Worm (Caenorhabditis elegans) whole organism, late embryonic: ENCODE measurements around the gene R07C3.3.

Experiments
- K02D7.2 ChIP-seq: sonication (generic microtip); optimal IDR thresholded peaks from 2 replicates; lab custom pipeline; 2017; ENCODE audit warnings: mild to moderate bottlenecking, missing genetic modification characterization, missing compliant biosample characterization
- Y22D7AL.16 ChIP-seq: sonication (generic microtip); optimal IDR thresholded peaks from 2 replicates; lab custom pipeline; 2016; ENCODE audit warnings: missing genetic modification characterization, missing compliant biosample characterization
- ceh-19 ChIP-seq: fragments of 200-800 bp; sonication (Bioruptor generic); optimal IDR thresholded peaks from 2 replicates; lab custom pipeline; 2018; ENCODE audit warnings: mild to moderate bottlenecking, missing genetic modification characterization, missing compliant biosample characterization
- ceh-2 ChIP-seq: sonication (generic microtip); optimal IDR thresholded peaks from 2 replicates; lab custom pipeline; 2016; ENCODE audit warnings: missing genotype, missing genetic modification characterization, missing compliant biosample characterization
- ceh-22 ChIP-seq: sonication (generic microtip); optimal IDR thresholded peaks from 2 replicates; lab custom pipeline; 2017; ENCODE audit warnings: missing biosample characterization, missing genetic modification characterization
- ceh-30 ChIP-seq: fragments of 150-350 bp; optimal IDR thresholded peaks from 2 replicates; lab custom pipeline; 2014; ENCODE audit warnings: missing biosample characterization, missing genetic modification characterization
- ceh-31 ChIP-seq: sonication (generic microtip); optimal IDR thresholded peaks from 2 replicates; lab custom pipeline; 2016; ENCODE audit warnings: missing genetic modification characterization, missing compliant biosample characterization
- ceh-34 ChIP-seq: sonication (generic microtip); optimal IDR thresholded peaks from 2 replicates; lab custom pipeline; 2016; ENCODE audit warnings: mild to moderate bottlenecking, missing genetic modification characterization, missing compliant biosample characterization
- ceh-45 ChIP-seq: fragments of 200-800 bp; sonication (Bioruptor generic); IDR thresholded peaks from 2 replicates; pipeline ENCODE4 v1.3.6; 2022; ENCODE audit warnings: missing genetic modification reagents, missing genetic modification characterization, missing compliant biosample characterization
- ceh-48 ChIP-seq: sonication (generic microtip); optimal IDR thresholded peaks from 2 replicates; lab custom pipeline; 2016; ENCODE audit warnings: missing genetic modification characterization, inconsistent platforms, missing compliant biosample characterization
- ceh-6 ChIP-seq: fragments of 200-800 bp; sonication (Bioruptor generic); optimal IDR thresholded peaks from 2 replicates; lab custom pipeline; 2018; ENCODE audit warnings: mild to moderate bottlenecking, missing genetic modification characterization, missing compliant biosample characterization
- dve-1 ChIP-seq: sonication (generic microtip); optimal IDR thresholded peaks from 2 replicates; lab custom pipeline; 2017; ENCODE audit warnings: antibody characterized with exemption, mild to moderate bottlenecking, missing genetic modification characterization, missing compliant biosample characterization
- elt-2 ChIP-seq: sonication (generic microtip); optimal IDR thresholded peaks from 2 replicates; lab custom pipeline; 2016; ENCODE audit warnings: missing genetic modification reagents, missing genetic modification characterization, missing compliant biosample characterization
- eyg-1 ChIP-seq: sonication (generic microtip); optimal IDR thresholded peaks from 2 replicates; lab custom pipeline; 2016; ENCODE audit warnings: missing genotype, missing genetic modification characterization, missing compliant biosample characterization
- fax-1 ChIP-seq: sonication (generic microtip); optimal IDR thresholded peaks from 2 replicates; lab custom pipeline; 2016; ENCODE audit warnings: missing genotype, missing genetic modification characterization, missing compliant biosample characterization
- fkh-10 ChIP-seq: fragments of 150-350 bp; optimal IDR thresholded peaks from 2 replicates; lab custom pipeline; 2014; ENCODE audit warnings: missing biosample characterization, missing genetic modification reagents, missing genetic modification characterization
- gmeb-2 ChIP-seq: sonication (generic microtip); optimal IDR thresholded peaks from 2 replicates; lab custom pipeline; 2016; ENCODE audit warnings: missing genetic modification characterization, inconsistent platforms, missing compliant biosample characterization
- hlh-13 ChIP-seq: fragments of 200-800 bp; sonication (Bioruptor generic); optimal IDR thresholded peaks from 2 replicates; lab custom pipeline; 2018; ENCODE audit warnings: mild to moderate bottlenecking, missing genetic modification characterization, missing compliant biosample characterization
- hlh-8 ChIP-seq: sonication (generic microtip); optimal IDR thresholded peaks from 2 replicates; lab custom pipeline; 2016; ENCODE audit warnings: missing genotype, missing genetic modification characterization, missing compliant biosample characterization
- lim-6 ChIP-seq: sonication (generic microtip); optimal IDR thresholded peaks from 2 replicates; lab custom pipeline; 2016; ENCODE audit warnings: missing genetic modification characterization, missing compliant biosample characterization
- lin-11 ChIP-seq: fragments of 200-800 bp; sonication (Bioruptor generic); optimal IDR thresholded peaks from 2 replicates; lab custom pipeline; 2018; ENCODE audit warnings: mild to moderate bottlenecking, missing genetic modification characterization, missing compliant biosample characterization
- nfya-1 ChIP-seq: sonication (generic microtip); optimal IDR thresholded peaks from 2 replicates; lab custom pipeline; 2017; ENCODE audit warnings: missing genetic modification characterization, mild to moderate bottlenecking, missing compliant biosample characterization, antibody characterized with exemption, moderate library complexity
- nhr-11 ChIP-seq: fragments of 150-350 bp; optimal IDR thresholded peaks from 2 replicates; lab custom pipeline; 2014; ENCODE audit warnings: missing biosample characterization, missing genetic modification characterization
- pax-1 ChIP-seq: fragments of 150-350 bp; optimal IDR thresholded peaks from 2 replicates; lab custom pipeline; 2014; ENCODE audit warnings: missing biosample characterization, missing genetic modification characterization
- pha-2 ChIP-seq: sonication (generic microtip); optimal IDR thresholded peaks from 2 replicates; lab custom pipeline; 2017; ENCODE audit warnings: mild to moderate bottlenecking, missing genetic modification characterization, missing compliant biosample characterization
- pqm-1 ChIP-seq: sonication (generic microtip); optimal IDR thresholded peaks from 2 replicates; lab custom pipeline; 2016; ENCODE audit warnings: missing genetic modification characterization, missing compliant biosample characterization
- pros-1 ChIP-seq: fragments of 150-350 bp; optimal IDR thresholded peaks from 2 replicates; lab custom pipeline; 2014; ENCODE audit warnings: missing biosample characterization, missing genetic modification reagents, missing genetic modification characterization
- ref-2 ChIP-seq: sonication (generic microtip); optimal IDR thresholded peaks from 2 replicates; lab custom pipeline; 2016; ENCODE audit warnings: missing genetic modification characterization, missing compliant biosample characterization
- sdc-2 ChIP-seq: sonication (generic microtip); optimal IDR thresholded peaks from 2 replicates; lab custom pipeline; 2016; ENCODE audit warnings: missing genotype, missing genetic modification characterization, missing compliant biosample characterization
- sox-4 ChIP-seq: sonication (generic microtip); optimal IDR thresholded peaks from 2 replicates; lab custom pipeline; 2017; ENCODE audit warnings: mild to moderate bottlenecking, missing genetic modification characterization, inconsistent platforms, missing compliant biosample characterization
- tbx-2 ChIP-seq: sonication (generic microtip); optimal IDR thresholded peaks from 2 replicates; lab custom pipeline; 2016; ENCODE audit warnings: missing genetic modification characterization, missing compliant biosample characterization
- tbx-7 ChIP-seq: sonication (generic microtip); optimal IDR thresholded peaks from 2 replicates; lab custom pipeline; 2016; ENCODE audit warnings: missing genotype, missing genetic modification characterization, missing compliant biosample characterization
- ztf-16 ChIP-seq: sonication (generic microtip); optimal IDR thresholded peaks from 2 replicates; lab custom pipeline; 2017; ENCODE audit warnings: missing genetic modification characterization, missing compliant biosample characterization

Gene R07C3.3

DNA sequence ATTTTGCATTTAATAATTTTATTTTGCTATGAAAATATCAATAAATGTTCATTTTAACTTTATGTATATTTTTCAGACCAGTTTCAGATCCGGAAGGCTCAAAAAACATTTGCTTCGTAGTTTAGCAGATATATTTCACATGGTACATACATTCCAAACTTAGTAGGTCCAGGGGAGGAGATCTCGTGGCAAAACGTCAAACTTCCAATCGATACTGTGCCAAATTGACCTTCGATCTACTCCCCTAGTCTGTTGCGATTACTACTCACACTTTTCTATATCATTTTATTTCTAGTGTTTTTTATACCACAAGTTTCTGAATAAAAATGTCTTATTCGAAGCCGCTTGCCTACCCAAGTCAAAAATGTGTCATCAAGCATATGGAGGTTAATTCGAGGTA is 27.0 kb upstream of the R07C3.3 start, which contains the start of gene fbxc-31:
Gene fbxc-31, plus strand, starts transcription at position 301 of the 400 bp plus-strand sequence.
- TF ChIP-seq hlh-13 (GFP tag; lab: Kevin White, UChicago) (no peak), ceh-19 (GFP tag; lab: Kevin White, UChicago) (no peak), nfya-1 (tag; lab: Kevin White, UChicago) (no peak), gmeb-2 (tag; lab: Kevin White, UChicago) (no peak), tbx-7 (tag; lab: Kevin White, UChicago) (no peak), ztf-16 (tag; lab: Kevin White, UChicago) (no peak), ceh-2 (tag; lab: Kevin White, UChicago) (no peak), sdc-2 (tag; lab: Kevin White, UChicago) (no peak), ceh-34 (tag; lab: Kevin White, UChicago) (no peak), pha-2 (tag; lab: Kevin White, UChicago) (no peak), pax-1 (tag; lab: Kevin White, UChicago) (no peak), dve-1 (tag; lab: Kevin White, UChicago) (no peak)

DNA sequence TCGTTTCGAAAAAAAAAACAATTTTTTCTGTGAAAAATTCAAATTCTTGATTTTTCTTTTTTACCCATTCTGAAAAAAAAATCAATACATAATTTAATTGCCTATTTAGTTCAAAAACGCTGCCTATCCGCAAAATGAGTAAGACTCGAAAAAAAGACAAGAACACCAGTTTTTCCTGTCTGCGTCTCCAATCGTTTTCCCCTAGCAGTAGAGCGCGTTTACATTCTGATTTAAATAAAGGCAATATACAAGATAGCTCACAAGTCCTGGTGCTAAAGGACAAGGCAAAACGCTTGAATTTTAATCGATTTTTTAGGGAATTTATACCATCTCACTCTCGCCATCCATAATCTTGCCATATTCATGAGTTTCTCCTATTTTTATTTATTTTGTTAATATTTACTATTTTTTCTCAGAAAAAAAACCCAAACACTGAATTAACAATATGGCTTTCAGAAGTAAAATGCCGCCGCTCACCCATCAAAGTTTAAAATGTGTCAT is 25.4 kb upstream of the R07C3.3 start, which contains the start of gene fbxc-33:
Gene fbxc-33, plus strand, starts transcription at position 451 of the 501 bp plus-strand sequence.
- TF ChIP-seq nfya-1 (tag; lab: Kevin White, UChicago), result peak; percentile 9
- TF ChIP-seq ceh-6 (GFP tag; lab: Kevin White, UChicago), result no peak
- TF ChIP-seq, all 69 proteins: peak for 1

DNA sequence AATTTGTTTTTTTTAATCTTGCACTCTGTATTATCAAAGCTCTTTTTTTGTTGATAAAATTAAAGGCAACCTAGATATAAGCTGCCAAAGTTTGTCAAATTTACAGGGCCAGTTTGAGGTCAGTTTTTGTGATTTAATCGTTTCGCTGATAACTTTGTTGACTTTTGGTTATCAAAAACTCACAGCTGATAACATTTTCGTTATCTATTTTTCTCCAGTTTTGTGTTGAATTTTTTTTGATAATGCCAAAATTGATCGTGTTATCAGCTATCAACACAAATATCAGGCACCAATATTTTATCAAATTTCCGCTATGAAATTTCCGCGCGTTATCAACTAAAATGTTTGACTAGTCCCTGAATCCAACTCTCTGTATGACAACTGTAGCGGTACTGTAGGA is 23.4 kb upstream of the R07C3.3 start:
- TF ChIP-seq fkh-10 (GFP tag; lab: Kevin White, UChicago) (no peak), ceh-2 (tag; lab: Kevin White, UChicago) (no peak), pqm-1 (tag; lab: Kevin White, UChicago) (peak; percentile 70), K02D7.2 (tag; lab: Kevin White, UChicago) (no peak), fax-1 (tag; lab: Kevin White, UChicago) (no peak), pros-1 (tag; lab: Kevin White, UChicago) (no peak), ceh-30 (no peak), gmeb-2 (tag; lab: Kevin White, UChicago) (no peak), ceh-48 (no peak), lin-11 (tag; lab: Kevin White, UChicago) (no peak), ztf-16 (tag; lab: Kevin White, UChicago) (no peak), dve-1 (tag; lab: Kevin White, UChicago) (peak; percentile 41), sdc-2 (tag; lab: Kevin White, UChicago) (no peak), ref-2 (tag; lab: Kevin White, UChicago) (no peak), nhr-11 (tag; lab: Kevin White, UChicago) (no peak), tbx-7 (tag; lab: Kevin White, UChicago) (no peak), elt-2 (tag; lab: Kevin White, UChicago) (peak; percentile 100), ceh-31 (tag; lab: Kevin White, UChicago) (no peak), lim-6 (no peak)
- TF ChIP-seq, all 69 proteins: peak for 3

DNA sequence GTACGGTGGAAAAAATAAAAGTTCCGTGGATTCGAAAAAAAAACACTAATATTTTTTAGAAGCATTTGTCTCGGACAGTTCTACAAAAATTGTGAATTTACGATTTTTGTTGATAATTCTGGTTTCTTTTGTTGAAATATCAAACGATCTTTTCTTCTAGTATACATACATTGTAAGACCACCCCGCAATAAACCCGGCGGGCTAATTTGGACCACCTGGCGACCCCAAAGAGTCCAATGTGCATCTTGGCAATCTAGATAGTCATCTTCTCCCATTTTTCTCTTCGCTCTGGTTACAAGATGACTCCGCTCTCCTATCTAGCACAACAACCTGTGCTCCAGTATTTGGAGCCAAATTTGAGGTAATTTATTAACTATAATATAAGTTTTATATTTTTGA is 22.9 kb upstream of the R07C3.3 start, which contains the start of gene fbxc-29:
Gene fbxc-29, plus strand, starts transcription at position 301 of the 400 bp plus-strand sequence.
- TF ChIP-seq ceh-22 (tag; lab: Kevin White, UChicago) (no peak), hlh-13 (GFP tag; lab: Kevin White, UChicago) (no peak), sox-4 (tag; lab: Kevin White, UChicago) (no peak), ztf-16 (tag; lab: Kevin White, UChicago) (no peak), dve-1 (tag; lab: Kevin White, UChicago) (no peak), sdc-2 (tag; lab: Kevin White, UChicago) (no peak), ceh-30 (no peak), hlh-8 (no peak), fax-1 (tag; lab: Kevin White, UChicago) (no peak), eyg-1 (tag; lab: Kevin White, UChicago) (no peak), pros-1 (tag; lab: Kevin White, UChicago) (no peak), ceh-45 (GFP tag; lab: Robert Waterston, UW) (no peak), Y22D7AL.16 (tag; lab: Kevin White, UChicago) (no peak), tbx-2 (tag; lab: Kevin White, UChicago) (no peak)
